Worm (Caenorhabditis elegans) whole organism, mixed stage, embryonic: ENCODE data around the gene C34H4.5.

Experiments used
- bed-3 ChIP-seq: fragments of 200-800 bp; sonication (Bioruptor generic); optimal IDR thresholded peaks from 3 replicates; lab custom pipeline; 2018; ENCODE audit warnings: mild to moderate bottlenecking, missing genetic modification characterization, moderate library complexity, missing compliant biosample characterization
- blmp-1 ChIP-seq: fragments of 150-350 bp; optimal IDR thresholded peaks from 2 replicates; lab custom pipeline; 2014; ENCODE audit warnings: missing biosample characterization, missing genetic modification characterization
- ceh-83 ChIP-seq: fragments of 200-800 bp; sonication (Bioruptor generic); optimal IDR thresholded peaks from 2 replicates; lab custom pipeline; 2018; ENCODE audit warnings: mild to moderate bottlenecking, missing genetic modification characterization, missing compliant biosample characterization
- ces-1 ChIP-seq: fragments of 150-350 bp; optimal IDR thresholded peaks from 2 replicates; lab custom pipeline; 2014; ENCODE audit warnings: missing biosample characterization, missing genetic modification reagents, missing genetic modification characterization
- drap-1 ChIP-seq: fragments of 200-800 bp; sonication (Bioruptor generic); optimal IDR thresholded peaks from 3 replicates; lab custom pipeline; 2018; ENCODE audit warnings: mild to moderate bottlenecking, missing genetic modification characterization, missing compliant biosample characterization
- elt-3 ChIP-seq: fragments of 150-350 bp; optimal IDR thresholded peaks from 2 replicates; lab custom pipeline; 2014; ENCODE audit warnings: missing biosample characterization, missing genetic modification characterization
- ham-2 ChIP-seq: fragments of 200-800 bp; sonication (Bioruptor generic); optimal IDR thresholded peaks from 2 replicates; lab custom pipeline; 2018; ENCODE audit warnings: mild to moderate bottlenecking, missing genetic modification characterization, missing compliant biosample characterization
- lin-13 ChIP-seq: fragments of 150-350 bp; optimal IDR thresholded peaks from 2 replicates; lab custom pipeline; 2014; ENCODE audit warnings: missing biosample characterization, missing genetic modification characterization
- lin-32 ChIP-seq: fragments of 200-800 bp; sonication (Bioruptor generic); optimal IDR thresholded peaks from 2 replicates; lab custom pipeline; 2018; ENCODE audit warnings: mild to moderate bottlenecking, missing genetic modification characterization, missing compliant biosample characterization
- lsy-2 ChIP-seq: fragments of 150-350 bp; optimal IDR thresholded peaks from 2 replicates; lab custom pipeline; 2014; ENCODE audit warnings: missing biosample characterization, missing genetic modification characterization
- mab-5 ChIP-seq: fragments of 150-350 bp; optimal IDR thresholded peaks from 2 replicates; lab custom pipeline; 2014; ENCODE audit warnings: missing biosample characterization, missing genetic modification characterization
- mep-1 ChIP-seq: fragments of 150-350 bp; optimal IDR thresholded peaks from 2 replicates; lab custom pipeline; 2017; ENCODE audit warnings: missing biosample characterization, missing genetic modification reagents, missing genetic modification characterization, inconsistent platforms
- nhr-12 ChIP-seq: fragments of 150-350 bp; optimal IDR thresholded peaks from 2 replicates; lab custom pipeline; 2014; ENCODE audit warnings: missing biosample characterization, missing genetic modification characterization
- nhr-237 ChIP-seq: fragments of 150-350 bp; optimal IDR thresholded peaks from 2 replicates; lab custom pipeline; 2014; ENCODE audit warnings: missing biosample characterization, missing genetic modification characterization
- nhr-28 ChIP-seq: fragments of 150-350 bp; optimal IDR thresholded peaks from 2 replicates; lab custom pipeline; 2014; ENCODE audit warnings: missing biosample characterization, missing genetic modification characterization
- nhr-76 ChIP-seq: sonication (generic microtip); optimal IDR thresholded peaks from 2 replicates; lab custom pipeline; 2017; ENCODE audit warnings: missing biosample characterization, missing genetic modification characterization
- pha-4 ChIP-seq: fragments of 150-350 bp; optimal IDR thresholded peaks from 2 replicates; lab custom pipeline; 2018; ENCODE audit warnings: missing biosample characterization, missing genetic modification reagents, missing genetic modification characterization
- sem-2 ChIP-seq: fragments of 200-800 bp; sonication (Bioruptor generic); optimal IDR thresholded peaks from 2 replicates; lab custom pipeline; 2018; ENCODE audit warnings: mild to moderate bottlenecking, missing genetic modification characterization, missing compliant biosample characterization
- snpc-4 ChIP-seq: fragments of 150-350 bp; optimal IDR thresholded peaks from 2 replicates; lab custom pipeline; 2014; ENCODE audit warnings: missing biosample characterization, missing genetic modification characterization
- sptf-1 ChIP-seq: sonication (generic microtip); optimal IDR thresholded peaks from 2 replicates; lab custom pipeline; 2017; ENCODE audit warnings: mild to moderate bottlenecking, missing genetic modification characterization, moderate library complexity, missing compliant biosample characterization
- unc-120 ChIP-seq: sonication (generic microtip); optimal IDR thresholded peaks from 2 replicates; lab custom pipeline; 2017; ENCODE audit warnings: missing genetic modification characterization, missing compliant biosample characterization; ENCODE audit not compliant: poor library complexity, severe bottlenecking
- unc-39 ChIP-seq: fragments of 150-350 bp; optimal IDR thresholded peaks from 2 replicates; lab custom pipeline; 2014; ENCODE audit warnings: missing biosample characterization, missing genetic modification characterization
- unc-62 ChIP-seq: fragments of 150-350 bp; optimal IDR thresholded peaks from 2 replicates; lab custom pipeline; 2014; ENCODE audit warnings: missing biosample characterization, missing genetic modification reagents, missing genetic modification characterization
- zip-8 ChIP-seq: fragments of 150-350 bp; optimal IDR thresholded peaks from 2 replicates; lab custom pipeline; 2014; ENCODE audit warnings: missing biosample characterization, missing genetic modification characterization
- ztf-11 ChIP-seq: fragments of 150-350 bp; optimal IDR thresholded peaks from 2 replicates; lab custom pipeline; 2014; ENCODE audit warnings: missing biosample characterization, missing genetic modification characterization

Gene C34H4.5

ce11 chrIV:1497448-1497847 lies 52.6 kb downstream of the C34H4.5 start, which contains the start of gene hxk-3:
TSS of gene hxk-3 (plus strand) at chrIV:1497626.
- TF ChIP-seq ces-1 (GFP tag; lab: Kevin White, UChicago): peak; percentile 48
- no peak for TF ChIP-seq snpc-4 (tag; lab: Kevin White, UChicago)
- TF ChIP-seq mep-1 (tag; lab: Kevin White, UChicago): peak; percentile 23

DNA sequence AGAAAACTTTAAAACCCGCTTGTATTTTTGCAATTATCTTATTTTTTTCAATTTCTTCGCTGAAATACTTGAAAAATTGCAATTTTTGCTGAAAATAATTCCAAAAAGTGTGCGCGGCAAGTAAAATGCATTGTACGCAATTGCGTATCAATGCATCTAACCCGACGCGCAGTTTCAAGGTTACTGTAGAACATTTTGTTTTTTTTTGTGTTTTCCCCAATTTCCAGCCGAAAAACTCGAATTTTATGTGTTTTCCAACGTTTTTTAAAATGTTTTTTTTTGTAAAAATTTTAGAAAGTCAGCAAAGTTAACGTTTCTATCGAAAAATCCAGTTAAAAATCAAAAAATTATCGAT lies 53.4 kb downstream of the C34H4.5 start:
- TF ChIP-seq lin-32 (GFP tag; lab: Kevin White, UChicago): no peak
- TF ChIP-seq nhr-237 (tag; lab: Kevin White, UChicago): no peak
- TF ChIP-seq ham-2 (GFP tag; lab: Kevin White, UChicago): no peak
- TF ChIP-seq ztf-11 (tag; lab: Kevin White, UChicago): no peak
- TF ChIP-seq lin-13: no peak
- TF ChIP-seq unc-120 (tag; lab: Kevin White, UChicago): no peak
- TF ChIP-seq blmp-1 (tag; lab: Kevin White, UChicago): no peak
- TF ChIP-seq ces-1 (GFP tag; lab: Kevin White, UChicago): no peak
- no peak for TF ChIP-seq unc-39 (tag; lab: Kevin White, UChicago)
- TF ChIP-seq unc-62: no peak
- TF ChIP-seq drap-1: no peak
- TF ChIP-seq nhr-28 (tag; lab: Kevin White, UChicago): no peak
- TF ChIP-seq pha-4 (tag; lab: Kevin White, UChicago): no peak
- TF ChIP-seq nhr-12 (tag; lab: Kevin White, UChicago): no peak
- TF ChIP-seq sptf-1 (tag; lab: Kevin White, UChicago): no peak

ce11 chrIV:1496017-1496678 lies 53.9 kb downstream of the C34H4.5 start, which contains the start of gene npp-20:
TSS of gene npp-20 (minus strand) at chrIV:1496022.
- TF ChIP-seq ces-1 (GFP tag; lab: Kevin White, UChicago): peak; percentile 69
- TF ChIP-seq mep-1 (tag; lab: Kevin White, UChicago): peak; percentile 34
- no peak for TF ChIP-seq zip-8
- TF ChIP-seq elt-3: no peak
- TF ChIP-seq nhr-237 (tag; lab: Kevin White, UChicago): no peak
- no peak for TF ChIP-seq blmp-1 (tag; lab: Kevin White, UChicago)
- TF ChIP-seq sem-2 (GFP tag; lab: Kevin White, UChicago): no peak
- TF ChIP-seq mab-5 (tag; lab: Kevin White, UChicago): no peak
- TF ChIP-seq lin-13: peak; percentile 37
- no peak for TF ChIP-seq bed-3 (GFP tag; lab: Kevin White, UChicago)
- no peak for TF ChIP-seq nhr-12 (tag; lab: Kevin White, UChicago)
- no peak for TF ChIP-seq nhr-76 (tag; lab: Kevin White, UChicago)
- no peak for TF ChIP-seq ceh-83 (GFP tag; lab: Kevin White, UChicago)
- peak; percentile 8 for TF ChIP-seq lsy-2 (tag; lab: Kevin White, UChicago)
- TF ChIP-seq, all 35 proteins: peak for 4
